Worm (Caenorhabditis elegans) whole organism, late embryonic: Measurements from ENCODE around the gene Y32B12B.2.
A peak's percentile ranks its signal among the peaks of the same experiment; 100 is the strongest.

Experiments
- C08G9.2 ChIP-seq: sonication (generic microtip); optimal IDR thresholded peaks from 2 replicates; lab custom pipeline; 2016; ENCODE audit warnings: mild to moderate bottlenecking, missing genetic modification characterization, moderate library complexity, missing compliant biosample characterization
- F13H6.1 ChIP-seq: sonication (generic microtip); optimal IDR thresholded peaks from 2 replicates; lab custom pipeline; 2016; ENCODE audit warnings: missing genetic modification characterization, missing compliant biosample characterization
- ama-1 ChIP-seq: fragments of 150-350 bp; optimal IDR thresholded peaks from 2 replicates; lab custom pipeline; 2014
- ceh-18 ChIP-seq: sonication (generic microtip); optimal IDR thresholded peaks from 2 replicates; lab custom pipeline; 2016; ENCODE audit warnings: missing genetic modification characterization, missing compliant biosample characterization
- ceh-31 ChIP-seq: sonication (generic microtip); optimal IDR thresholded peaks from 2 replicates; lab custom pipeline; 2016; ENCODE audit warnings: missing genetic modification characterization, missing compliant biosample characterization
- nfya-1 ChIP-seq: sonication (generic microtip); optimal IDR thresholded peaks from 2 replicates; lab custom pipeline; 2017; ENCODE audit warnings: missing genetic modification characterization, mild to moderate bottlenecking, missing compliant biosample characterization, antibody characterized with exemption, moderate library complexity
- npax-4 ChIP-seq: sonication (generic microtip); optimal IDR thresholded peaks from 2 replicates; lab custom pipeline; 2016; ENCODE audit warnings: missing genetic modification characterization, missing compliant biosample characterization
- odd-2 ChIP-seq: sonication (generic microtip); optimal IDR thresholded peaks from 2 replicates; lab custom pipeline; 2017; ENCODE audit warnings: antibody characterized with exemption, mild to moderate bottlenecking, missing genetic modification characterization, missing compliant biosample characterization
- pag-3 ChIP-seq: sonication (generic microtip); optimal IDR thresholded peaks from 2 replicates; lab custom pipeline; 2016; ENCODE audit warnings: missing compliant biosample characterization, missing genetic modification characterization, borderline replicate concordance
- pha-4 ChIP-seq: fragments of 150-350 bp; optimal IDR thresholded peaks from 2 replicates; lab custom pipeline; 2018; ENCODE audit warnings: missing biosample characterization, missing genetic modification reagents, missing genetic modification characterization
- pqm-1 ChIP-seq: sonication (generic microtip); optimal IDR thresholded peaks from 2 replicates; lab custom pipeline; 2016; ENCODE audit warnings: missing genetic modification characterization, missing compliant biosample characterization
- ttx-3 ChIP-seq: sonication (generic microtip); optimal IDR thresholded peaks from 2 replicates; lab custom pipeline; 2016; ENCODE audit warnings: missing genetic modification reagents, missing genetic modification characterization, missing compliant biosample characterization
- unc-86 ChIP-seq: sonication (generic microtip); optimal IDR thresholded peaks from 2 replicates; lab custom pipeline; 2016; ENCODE audit warnings: missing genetic modification characterization, missing compliant biosample characterization

- TF ChIP-seq pha-4 (tag; lab: Kevin White, UChicago), result no peak
- no peak for TF ChIP-seq odd-2 (tag; lab: Kevin White, UChicago)
- no peak for TF ChIP-seq ama-1 (lab: Kevin White, UChicago)
- TF ChIP-seq ceh-31 (tag; lab: Kevin White, UChicago), result no peak
- no peak for TF ChIP-seq F13H6.1
- TF ChIP-seq npax-4 (tag; lab: Kevin White, UChicago), result no peak
- TF ChIP-seq unc-86 (tag; lab: Kevin White, UChicago), result no peak
- no peak for TF ChIP-seq pqm-1 (tag; lab: Kevin White, UChicago)
- TF ChIP-seq C08G9.2, result no peak
- no peak for TF ChIP-seq ceh-18
- TF ChIP-seq pag-3 (tag; lab: Kevin White, UChicago), result no peak
- TF ChIP-seq nfya-1 (tag; lab: Kevin White, UChicago), result peak; percentile 83
- TF ChIP-seq ttx-3 (tag; lab: Kevin White, UChicago), result no peak
Measured at ce11 chrV:16539666-16540065, 1.5 kb downstream of the Y32B12B.2 start.
